Worm (Caenorhabditis elegans) whole organism, late embryonic: ENCODE results near the gene him-18.

Source experiments
- ama-1 ChIP-seq: fragments of 150-350 bp; optimal IDR thresholded peaks from 2 replicates; lab custom pipeline; 2014
- dmd-4 ChIP-seq: sonication (generic microtip); optimal IDR thresholded peaks from 2 replicates; lab custom pipeline; 2016; ENCODE audit warnings: borderline replicate concordance, missing genetic modification characterization, missing compliant biosample characterization
- nhr-11 ChIP-seq: fragments of 150-350 bp; optimal IDR thresholded peaks from 2 replicates; lab custom pipeline; 2014; ENCODE audit warnings: missing biosample characterization, missing genetic modification characterization
- npax-4 ChIP-seq: sonication (generic microtip); optimal IDR thresholded peaks from 2 replicates; lab custom pipeline; 2016; ENCODE audit warnings: missing genetic modification characterization, missing compliant biosample characterization
- pha-4 ChIP-seq: fragments of 150-350 bp; optimal IDR thresholded peaks from 2 replicates; lab custom pipeline; 2018; ENCODE audit warnings: missing biosample characterization, missing genetic modification reagents, missing genetic modification characterization
- pqm-1 ChIP-seq: sonication (generic microtip); optimal IDR thresholded peaks from 2 replicates; lab custom pipeline; 2016; ENCODE audit warnings: missing genetic modification characterization, missing compliant biosample characterization
- ref-2 ChIP-seq: sonication (generic microtip); optimal IDR thresholded peaks from 2 replicates; lab custom pipeline; 2016; ENCODE audit warnings: missing genetic modification characterization, missing compliant biosample characterization
- tbx-7 ChIP-seq: sonication (generic microtip); optimal IDR thresholded peaks from 2 replicates; lab custom pipeline; 2016; ENCODE audit warnings: missing genotype, missing genetic modification characterization, missing compliant biosample characterization
- unc-42 ChIP-seq: sonication (generic microtip); optimal IDR thresholded peaks from 2 replicates; lab custom pipeline; 2016; ENCODE audit warnings: missing genotype, missing genetic modification characterization, missing compliant biosample characterization

DNA sequence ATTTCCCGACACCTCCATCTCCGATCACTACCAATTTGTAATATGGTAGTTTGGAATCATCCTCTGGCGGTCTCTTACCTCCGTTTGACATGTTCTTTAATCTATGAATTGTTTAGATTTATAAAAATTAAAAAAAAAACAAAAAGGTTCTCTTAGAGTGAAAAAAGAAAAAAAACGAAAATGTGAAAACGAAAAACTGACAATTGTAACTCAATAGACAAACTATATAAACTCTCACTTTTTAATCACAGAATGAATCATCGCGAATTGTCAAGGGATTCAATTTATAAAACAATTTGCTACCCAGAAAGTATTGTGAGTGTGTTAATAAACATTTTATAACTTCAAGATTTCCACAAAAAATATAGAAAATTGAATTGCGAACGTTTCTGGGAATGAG is 25.0 kb upstream of the him-18 start, which contains the start of gene ras-2:
- no peak for TF ChIP-seq npax-4
- TF ChIP-seq ama-1 (lab: Kevin White, UChicago): no peak
- no peak for TF ChIP-seq pha-4 (tag; lab: Kevin White, UChicago)
- no peak for TF ChIP-seq unc-42 (tag; lab: Kevin White, UChicago)
- TF ChIP-seq nhr-11 (tag; lab: Kevin White, UChicago): no peak
- TF ChIP-seq tbx-7 (tag; lab: Kevin White, UChicago): no peak
- TF ChIP-seq dmd-4 (tag; lab: Kevin White, UChicago): no peak
- TF ChIP-seq pqm-1: no peak
- no peak for TF ChIP-seq ref-2 (tag; lab: Kevin White, UChicago)
